Worm (Caenorhabditis elegans): Measurements from ENCODE around the gene ins-1.
A peak's percentile ranks its signal among the peaks of the same experiment; 100 is the strongest.

The ins-1 gene

ce11 chrIV:10465764-10466163 is 29.3 kb downstream of the ins-1 start:
- TF ChIP-seq unc-62 (GFP tag; optimal IDR thresholded peaks at IDR 0.05 in 1 of 2) (peak in 1 of 2 experiments; percentile 95), unc-62 (tag; optimal IDR thresholded peaks at IDR 0.05) (no peak), mdt-29 (GFP tag; IDR thresholded peaks at IDR 0.05) (no peak), skn-1 (tag; optimal IDR thresholded peaks at IDR 0.05) (no peak), ztf-11 (tag; optimal IDR thresholded peaks at IDR 0.05) (no peak), hlh-11 (tag; optimal IDR thresholded peaks at IDR 0.05) (no peak), zfp-2 (tag; optimal IDR thresholded peaks at IDR 0.05) (no peak)

- no peak for TF ChIP-seq ZK546.5 (tag; optimal IDR thresholded peaks at IDR 0.05)
- no peak for TF ChIP-seq nhr-42 (GFP tag; IDR thresholded peaks at IDR 0.05)
- TF ChIP-seq dve-1 (tag; optimal IDR thresholded peaks at IDR 0.05; ENCODE audit: insufficient read depth) = peak; percentile 44
- TF ChIP-seq nhr-28 (tag; optimal IDR thresholded peaks at IDR 0.05) = peak; percentile 86
- peak; percentile 83 for TF ChIP-seq pqm-1 (tag; optimal IDR thresholded peaks at IDR 0.05)
- peak; percentile 44 for TF ChIP-seq hlh-11 (tag; optimal IDR thresholded peaks at IDR 0.05)
- peak; percentile 54 for TF ChIP-seq aha-1 (tag)
- no peak for TF ChIP-seq daf-16 (GFP tag; optimal IDR thresholded peaks at IDR 0.05)
- peak; percentile 43 for TF ChIP-seq daf-16 (tag; optimal IDR thresholded peaks at IDR 0.05)
- TF ChIP-seq php-3 (GFP tag; IDR thresholded peaks at IDR 0.05) = peak; percentile 23; the same call in 1 of the 2 replicates
- TF ChIP-seq dmd-6 (GFP tag; IDR thresholded peaks at IDR 0.05) = peak; percentile 70
- TF ChIP-seq R02D3.7 (tag; optimal IDR thresholded peaks at IDR 0.05) = no peak
- no peak for TF ChIP-seq Y48G9A.11 (GFP tag; IDR thresholded peaks at IDR 0.05)
- TF ChIP-seq ceh-20 (GFP tag; IDR thresholded peaks at IDR 0.05) = no peak
- TF ChIP-seq lsy-2 (tag; optimal IDR thresholded peaks at IDR 0.05) = peak in 1 of 2 experiments; percentile 61
- TF ChIP-seq ces-1 (GFP tag; optimal IDR thresholded peaks at IDR 0.05) = no peak
- TF ChIP-seq duxl-1 (tag; optimal IDR thresholded peaks at IDR 0.05; ENCODE audit: poor library complexity) = no peak
- peak; percentile 38 for TF ChIP-seq nhr-77 (tag; optimal IDR thresholded peaks at IDR 0.05)
- no peak for TF ChIP-seq dpl-1 (GFP tag; optimal IDR thresholded peaks at IDR 0.05)
These were observed 29.9 kb downstream of the ins-1 start for ce11 chrIV:10466398-10466797.

- no peak for TF ChIP-seq unc-130 (GFP tag; optimal IDR thresholded peaks at IDR 0.05)
- no peak for TF ChIP-seq ceh-32 (tag; optimal IDR thresholded peaks at IDR 0.05; ENCODE audit: poor library complexity)
- no peak for TF ChIP-seq sdz-12 (GFP tag; optimal IDR thresholded peaks at IDR 0.05)
- TF ChIP-seq hmg-1.1 (GFP tag; IDR thresholded peaks at IDR 0.05) = no peak
- TF ChIP-seq ZK546.5 (tag; optimal IDR thresholded peaks at IDR 0.05) = no peak
- TF ChIP-seq lsy-2 (tag; optimal IDR thresholded peaks at IDR 0.05) = no peak
- TF ChIP-seq pqm-1 (tag; optimal IDR thresholded peaks at IDR 0.05) = no peak
- no peak for TF ChIP-seq Y48G9A.11 (GFP tag; IDR thresholded peaks at IDR 0.05)
- no peak for TF ChIP-seq arid-1 (GFP tag; conservative IDR thresholded peaks at IDR 0.05)
- no peak for TF ChIP-seq zip-2 (tag; optimal IDR thresholded peaks at IDR 0.05)
- no peak for TF ChIP-seq daf-16 (GFP tag; optimal IDR thresholded peaks at IDR 0.05)
- peak; percentile 68 for TF ChIP-seq daf-16 (tag; optimal IDR thresholded peaks at IDR 0.05)
- TF ChIP-seq dpl-1 (GFP tag; optimal IDR thresholded peaks at IDR 0.05) = no peak
- TF ChIP-seq nhr-76 (tag; optimal IDR thresholded peaks at IDR 0.05) = no peak
- peak; percentile 45 for TF ChIP-seq nhr-28 (tag; optimal IDR thresholded peaks at IDR 0.05)
- TF ChIP-seq nhr-237 (tag; optimal IDR thresholded peaks at IDR 0.05) = no peak
- no peak for TF ChIP-seq dmd-9 (GFP tag; IDR thresholded peaks at IDR 0.05)
- no peak for TF ChIP-seq hlh-30 (tag; optimal IDR thresholded peaks at IDR 0.05; ENCODE audit: insufficient read depth)
- TF ChIP-seq madf-9 (GFP tag; conservative IDR thresholded peaks at IDR 0.05) = no peak
- no peak for TF ChIP-seq fos-1 (tag; optimal IDR thresholded peaks at IDR 0.05)
- TF ChIP-seq nhr-77 (tag; optimal IDR thresholded peaks at IDR 0.05) = no peak
- no peak for TF ChIP-seq ztf-7 (tag; optimal IDR thresholded peaks at IDR 0.05)
- TF ChIP-seq R02D3.7 (tag; optimal IDR thresholded peaks at IDR 0.05) = no peak
- TF ChIP-seq aha-1 (tag) = no peak
- no peak for TF ChIP-seq lin-29 (GFP tag; IDR thresholded peaks at IDR 0.05)
- TF ChIP-seq nhr-10 (tag; optimal IDR thresholded peaks at IDR 0.05) = no peak
- no peak for TF ChIP-seq zip-11 (GFP tag; IDR thresholded peaks at IDR 0.05)
- no peak for TF ChIP-seq set-16 (GFP tag; IDR thresholded peaks at IDR 0.05)
- no peak for TF ChIP-seq gei-8 (GFP tag; optimal IDR thresholded peaks at IDR 0.05)
- no peak for TF ChIP-seq zfp-3 (GFP tag; conservative IDR thresholded peaks at IDR 0.05)
- TF ChIP-seq F49E8.2 (tag; optimal IDR thresholded peaks at IDR 0.05; ENCODE audit: borderline replicate concordance) = no peak
- no peak for TF ChIP-seq nhr-42 (GFP tag; IDR thresholded peaks at IDR 0.05)
- TF ChIP-seq hif-1 (tag; optimal IDR thresholded peaks at IDR 0.05) = no peak
- no peak for TF ChIP-seq egl-27 (tag; optimal IDR thresholded peaks at IDR 0.05)
- TF ChIP-seq mdt-29 (GFP tag; IDR thresholded peaks at IDR 0.05) = no peak
These were observed 30.8 kb downstream of the ins-1 start for ce11 chrIV:10467347-10467746.

Measured in whole organism, L4 larva.